Fruit fly (Drosophila melanogaster) whole organism, embryonic: ENCODE results near the gene Hexim.

Experiments used
- ATbp ChIP-seq: fragments of 200-800 bp; sonication (Bioruptor generic); optimal IDR thresholded peaks from 2 replicates; lab custom pipeline; 2017; ENCODE audit warnings: missing biosample characterization, mild to moderate bottlenecking, missing genetic modification characterization, missing genetic modification reagents
- Asciz ChIP-seq: fragments of 200-800 bp; sonication (Bioruptor generic); optimal IDR thresholded peaks from 2 replicates; lab custom pipeline; 2017; ENCODE audit warnings: missing biosample characterization, mild to moderate bottlenecking, missing genetic modification characterization, missing genetic modification reagents
- CG10147 ChIP-seq: fragments of 200-800 bp; sonication (Bioruptor generic); optimal IDR thresholded peaks from 2 replicates; lab custom pipeline; 2019; ENCODE audit warnings: missing biosample characterization, mild to moderate bottlenecking, missing genetic modification characterization, moderate library complexity
- CG11723 ChIP-seq: fragments of 200-800 bp; sonication (Bioruptor generic); optimal IDR thresholded peaks from 2 replicates; lab custom pipeline; 2017; ENCODE audit warnings: missing biosample characterization, mild to moderate bottlenecking, missing genetic modification characterization
- CG12236 ChIP-seq: fragments of 200-800 bp; sonication (Bioruptor generic); optimal IDR thresholded peaks from 2 replicates; lab custom pipeline; 2016; ENCODE audit warnings: missing biosample characterization, missing genetic modification characterization
- CG14014 ChIP-seq: fragments of 200-800 bp; sonication (Bioruptor generic); IDR thresholded peaks from 2 replicates; pipeline ENCODE4 v1.3.6; 2022; ENCODE audit warnings: missing biosample characterization, missing genetic modification characterization
- CG14860 ChIP-seq: fragments of 200-800 bp; sonication (Bioruptor generic); IDR thresholded peaks from 3 replicates; pipeline ENCODE4 v1.3.6; 2022; ENCODE audit warnings: missing biosample characterization, missing genetic modification characterization; ENCODE audit not compliant: partially characterized antibody
- CG15514 ChIP-seq: fragments of 200-800 bp; sonication (Bioruptor generic); optimal IDR thresholded peaks from 3 replicates; lab custom pipeline; 2017; ENCODE audit warnings: missing biosample characterization, missing genetic modification characterization, mild to moderate bottlenecking, moderate library complexity, missing genetic modification reagents
- CG17568 ChIP-seq: fragments of 200-800 bp; sonication (Bioruptor generic); optimal IDR thresholded peaks from 2 replicates; lab custom pipeline; 2018; ENCODE audit warnings: missing biosample characterization, mild to moderate bottlenecking, missing genetic modification characterization, moderate library complexity
- CG18764 ChIP-seq: fragments of 200-800 bp; sonication (Bioruptor generic); optimal IDR thresholded peaks from 3 replicates; lab custom pipeline; 2016; ENCODE audit warnings: missing biosample characterization, missing genetic modification characterization
- CG2199 ChIP-seq: fragments of 200-800 bp; sonication (Bioruptor generic); IDR thresholded peaks from 3 replicates; pipeline ENCODE4 v1.3.6; 2022; ENCODE audit warnings: missing biosample characterization, missing genetic modification characterization
- CG30403 ChIP-seq: fragments of 200-800 bp; sonication (Bioruptor generic); optimal IDR thresholded peaks from 3 replicates; lab custom pipeline; 2016; ENCODE audit warnings: missing biosample characterization, missing genetic modification characterization
- CG31224 ChIP-seq: fragments of 200-800 bp; sonication (Bioruptor generic); IDR thresholded peaks from 2 replicates; pipeline ENCODE4 v1.3.6; 2022; ENCODE audit warnings: missing biosample characterization, missing genetic modification characterization
- CG3281 ChIP-seq: fragments of 200-800 bp; sonication (Bioruptor generic); optimal IDR thresholded peaks from 3 replicates; lab custom pipeline; 2017; ENCODE audit warnings: missing biosample characterization, mild to moderate bottlenecking, missing genetic modification characterization
- CG3995 ChIP-seq: fragments of 200-800 bp; sonication (Bioruptor generic); optimal IDR thresholded peaks from 3 replicates; lab custom pipeline; 2016; ENCODE audit warnings: missing biosample characterization, missing genetic modification characterization
- CG4328 ChIP-seq: fragments of 200-800 bp; sonication (Bioruptor generic); optimal IDR thresholded peaks from 3 replicates; lab custom pipeline; 2017; ENCODE audit warnings: missing biosample characterization, missing genetic modification reagents, missing genetic modification characterization
- CG6175 ChIP-seq: fragments of 200-800 bp; sonication (Bioruptor generic); IDR thresholded peaks from 3 replicates; pipeline ENCODE4 v1.3.6; 2022; ENCODE audit warnings: missing biosample characterization, missing genetic modification characterization
- CG6765 ChIP-seq: fragments of 200-800 bp; sonication (Bioruptor generic); optimal IDR thresholded peaks from 3 replicates; lab custom pipeline; 2017; ENCODE audit warnings: missing biosample characterization, mild to moderate bottlenecking, missing genetic modification characterization
- CG7357 ChIP-seq: fragments of 200-800 bp; sonication (Bioruptor generic); IDR thresholded peaks from 3 replicates; pipeline ENCODE4 v1.3.6; 2022; ENCODE audit warnings: missing biosample characterization, missing genetic modification characterization
- CG8290 ChIP-seq, 3 experiments: fragments of 200-800 bp; sonication (Bioruptor generic); optimal IDR thresholded peaks; 2 replicates each; lab custom pipeline; 2016 to 2019; ENCODE audit warnings: missing biosample characterization in 3 of 3, missing genetic modification characterization in 3 of 3, mild to moderate bottlenecking in 2 of 3, moderate library complexity in 1 of 3
- CG8944 ChIP-seq: fragments of 200-800 bp; sonication (Bioruptor generic); optimal IDR thresholded peaks from 3 replicates; lab custom pipeline; 2016; ENCODE audit warnings: missing biosample characterization, missing genetic modification characterization
- Deaf1 ChIP-seq: fragments of 200-800 bp; optimal IDR thresholded peaks from 3 replicates; lab custom pipeline; 2019; ENCODE audit warnings: missing biosample characterization, mild to moderate bottlenecking, missing genetic modification characterization, moderate library complexity
- Fer1 ChIP-seq: fragments of 200-800 bp; sonication (Bioruptor generic); optimal IDR thresholded peaks from 2 replicates; lab custom pipeline; 2017; ENCODE audit warnings: missing biosample characterization, mild to moderate bottlenecking, missing genetic modification characterization
- Hand ChIP-seq: fragments of 200-800 bp; sonication (Bioruptor generic); optimal IDR thresholded peaks from 2 replicates; lab custom pipeline; 2017; ENCODE audit warnings: mild to moderate bottlenecking, missing biosample characterization, missing genetic modification reagents, missing genetic modification characterization
- Hmr ChIP-seq: fragments of 200-800 bp; sonication (Bioruptor generic); optimal IDR thresholded peaks from 3 replicates; lab custom pipeline; 2017; ENCODE audit warnings: mild to moderate bottlenecking, missing biosample characterization, missing genetic modification reagents, missing genetic modification characterization
- NC2β ChIP-seq: fragments of 200-800 bp; sonication (Bioruptor generic); optimal IDR thresholded peaks from 2 replicates; lab custom pipeline; 2016; ENCODE audit warnings: missing biosample characterization, missing genetic modification characterization
- NK7.1 ChIP-seq: fragments of 200-800 bp; sonication (Bioruptor generic); optimal IDR thresholded peaks from 3 replicates; lab custom pipeline; 2016; ENCODE audit warnings: missing biosample characterization, missing genetic modification characterization
- Nf-YC ChIP-seq: fragments of 200-800 bp; optimal IDR thresholded peaks from 3 replicates; lab custom pipeline; 2019; ENCODE audit warnings: missing biosample characterization, mild to moderate bottlenecking, missing genetic modification characterization, moderate library complexity
- Poxn ChIP-seq: fragments of 200-800 bp; sonication (Bioruptor generic); IDR thresholded peaks from 2 replicates; pipeline ENCODE4 v1.3.6; 2022; ENCODE audit warnings: missing biosample characterization, missing genetic modification characterization
- Ravus ChIP-seq: fragments of 200-800 bp; sonication (Bioruptor generic); IDR thresholded peaks from 2 replicates; pipeline ENCODE4 v1.3.6; 2022; ENCODE audit warnings: missing biosample characterization, missing genetic modification characterization
- Rx ChIP-seq: fragments of 200-800 bp; sonication (Bioruptor generic); IDR thresholded peaks from 2 replicates; pipeline ENCODE4 v1.3.6; 2022; ENCODE audit warnings: missing biosample characterization, missing genetic modification characterization
- Tbp ChIP-seq: fragments of >200 bp; optimal IDR thresholded peaks from 2 replicates; lab custom pipeline; 2018; ENCODE audit warnings: missing biosample characterization, missing genetic modification characterization
- Usf ChIP-seq: fragments of 200-800 bp; sonication (Bioruptor generic); optimal IDR thresholded peaks from 2 replicates; lab custom pipeline; 2017; ENCODE audit warnings: missing genotype, missing biosample characterization, missing genetic modification characterization
- Vsx1 ChIP-seq: fragments of 200-800 bp; sonication (Bioruptor generic); optimal IDR thresholded peaks from 2 replicates; lab custom pipeline; 2017; ENCODE audit warnings: missing biosample characterization, mild to moderate bottlenecking, missing genetic modification characterization, missing genetic modification reagents
- ab ChIP-seq: fragments of 200-800 bp; sonication (Bioruptor generic); optimal IDR thresholded peaks from 2 replicates; lab custom pipeline; 2016; ENCODE audit warnings: missing biosample characterization, missing genetic modification characterization
- ara ChIP-seq: fragments of 200-800 bp; sonication (Bioruptor generic); IDR thresholded peaks from 2 replicates; pipeline ENCODE4 v1.3.6; 2022; ENCODE audit warnings: missing biosample characterization, missing genetic modification characterization
- az2 ChIP-seq: fragments of 200-800 bp; sonication (Bioruptor generic); optimal IDR thresholded peaks from 3 replicates; lab custom pipeline; 2016; ENCODE audit warnings: missing biosample characterization, missing genetic modification characterization
- chn ChIP-seq: fragments of 200-800 bp; sonication (Bioruptor generic); optimal IDR thresholded peaks from 2 replicates; lab custom pipeline; 2016; ENCODE audit warnings: missing biosample characterization, missing genetic modification characterization
- dimm ChIP-seq: fragments of 200-800 bp; sonication (Bioruptor generic); IDR thresholded peaks from 2 replicates; pipeline ENCODE4 v1.3.6; 2022; ENCODE audit warnings: missing biosample characterization, missing genetic modification characterization
- en ChIP-seq: fragments of 200-800 bp; sonication (Bioruptor generic); optimal IDR thresholded peaks from 2 replicates; lab custom pipeline; 2016; ENCODE audit warnings: missing biosample characterization, missing genetic modification characterization
- eve ChIP-seq, 2 experiments: fragments of >200 bp; optimal IDR thresholded peaks; 2 replicates each; lab custom pipeline; 2017; ENCODE audit warnings: missing biosample characterization in 2 of 2, missing genetic modification characterization in 2 of 2
- gt ChIP-seq: fragments of 200-800 bp; sonication (Bioruptor generic); IDR thresholded peaks from 2 replicates; pipeline ENCODE4 v1.3.6; 2022; ENCODE audit warnings: missing biosample characterization, missing genetic modification characterization
- ham ChIP-seq: fragments of 200-800 bp; sonication (Bioruptor generic); IDR thresholded peaks from 2 replicates; pipeline ENCODE4 v1.3.6; 2022; ENCODE audit warnings: missing biosample characterization, missing genetic modification characterization
- her ChIP-seq: fragments of 200-800 bp; sonication (Bioruptor generic); optimal IDR thresholded peaks from 2 replicates; lab custom pipeline; 2016; ENCODE audit warnings: missing biosample characterization, missing genetic modification characterization
- lola ChIP-seq, 3 experiments: fragments of >200 bp in 2 of 3; fragments of 200-800 bp in 1 of 3; sonication (Bioruptor generic) in 1 of 3; optimal IDR thresholded peaks; 2 replicates each; lab custom pipeline; 2017 to 2019; ENCODE audit warnings: missing biosample characterization in 3 of 3, missing genetic modification characterization in 3 of 3, mild to moderate bottlenecking in 1 of 3, moderate library complexity in 1 of 3
- maf-S ChIP-seq: fragments of 200-800 bp; sonication (Bioruptor generic); optimal IDR thresholded peaks from 2 replicates; lab custom pipeline; 2016; ENCODE audit warnings: missing biosample characterization, missing genetic modification characterization
- mam ChIP-seq: fragments of 200-800 bp; sonication (Bioruptor generic); optimal IDR thresholded peaks from 3 replicates; lab custom pipeline; 2016; ENCODE audit warnings: missing biosample characterization, missing genetic modification characterization
- nerfin-2 ChIP-seq: fragments of 200-800 bp; sonication (Bioruptor generic); IDR thresholded peaks from 2 replicates; pipeline ENCODE4 v1.3.6; 2022; ENCODE audit warnings: missing biosample characterization, missing genetic modification characterization; ENCODE audit not compliant: partially characterized antibody
- oc ChIP-seq: fragments of 200-800 bp; sonication (Bioruptor generic); optimal IDR thresholded peaks from 2 replicates; lab custom pipeline; 2018; ENCODE audit warnings: missing biosample characterization, mild to moderate bottlenecking, missing genetic modification characterization, moderate library complexity
- sd ChIP-seq: fragments of 200-800 bp; sonication (Bioruptor generic); optimal IDR thresholded peaks from 3 replicates; lab custom pipeline; 2018; ENCODE audit warnings: missing biosample characterization, mild to moderate bottlenecking, missing genetic modification characterization, moderate library complexity
- ssp ChIP-seq: fragments of 200-800 bp; sonication (Bioruptor generic); IDR thresholded peaks from 2 replicates; pipeline ENCODE4 v1.3.6; 2022; ENCODE audit warnings: missing biosample characterization, missing genetic modification characterization
- stwl ChIP-seq: fragments of 200-800 bp; sonication (Bioruptor generic); optimal IDR thresholded peaks from 3 replicates; lab custom pipeline; 2018; ENCODE audit warnings: missing biosample characterization, mild to moderate bottlenecking, missing genetic modification characterization, moderate library complexity

The Hexim gene

DNA sequence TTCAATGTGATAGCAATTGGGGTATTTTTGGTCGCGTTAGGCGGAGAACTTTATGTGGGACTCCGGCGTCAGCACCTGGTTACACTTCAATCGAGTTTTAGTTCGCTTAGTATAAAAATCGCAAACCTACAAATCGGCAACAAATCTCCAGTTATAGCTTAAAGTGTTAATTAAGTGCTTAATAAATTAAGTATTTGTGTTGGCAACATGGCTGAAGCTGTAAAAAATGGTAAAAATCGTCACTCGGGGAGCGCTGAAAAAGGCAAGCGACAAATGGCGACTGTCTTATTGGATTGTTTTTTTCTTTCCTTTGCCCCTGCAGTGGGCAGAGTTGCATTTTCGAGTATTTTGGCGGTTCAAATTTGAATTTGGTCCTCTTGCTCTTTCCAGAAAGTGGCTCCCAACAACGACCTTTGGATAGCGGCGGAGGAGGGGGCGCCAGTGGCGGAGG, at the start of gene Hexim (continued):
- TF ChIP-seq CG12236 (GFP tag; lab: Kevin White, UChicago): no peak
- TF ChIP-seq ham (GFP tag; lab: Robert Waterston, UW): no peak
- no peak for TF ChIP-seq CG8290 (GFP tag; optimal IDR thresholded peaks at IDR 0.05; lab: Kevin White, UChicago)
- TF ChIP-seq CG8290 (tag; optimal IDR thresholded peaks at IDR 0.05; lab: Kevin White, UChicago): no peak
- TF ChIP-seq CG31224 (GFP tag; lab: Robert Waterston, UW): no peak
- no peak for TF ChIP-seq gt (GFP tag; lab: Robert Waterston, UW)
- TF ChIP-seq Fer1 (GFP tag; lab: Kevin White, UChicago): peak; percentile 58
- TF ChIP-seq CG30403 (GFP tag; lab: Kevin White, UChicago): no peak
- no peak for TF ChIP-seq CG8944 (GFP tag; lab: Kevin White, UChicago)
- TF ChIP-seq CG15514 (GFP tag; lab: Kevin White, UChicago): peak; percentile 70
- TF ChIP-seq her (GFP tag; lab: Kevin White, UChicago): no peak
- TF ChIP-seq CG3995: no peak
- no peak for TF ChIP-seq Hmr
- no peak for TF ChIP-seq CG6175
- TF ChIP-seq Poxn (GFP tag; lab: Robert Waterston, UW): no peak
- no peak for TF ChIP-seq lola (GFP tag; optimal IDR thresholded peaks at IDR 0.05; lab: Kevin White, UChicago)
- no peak for TF ChIP-seq CG3281 (GFP tag; lab: Kevin White, UChicago)
- no peak for TF ChIP-seq Tbp
- no peak for TF ChIP-seq chn (GFP tag; lab: Kevin White, UChicago)
- TF ChIP-seq Ravus: no peak
- no peak for TF ChIP-seq CG7357 (GFP tag; lab: Robert Waterston, UW)
- TF ChIP-seq Nf-YC (tag; lab: Kevin White, UChicago): peak; percentile 75
- TF ChIP-seq Vsx1: no peak
- no peak for TF ChIP-seq CG6765 (GFP tag; lab: Kevin White, UChicago)
- no peak for TF ChIP-seq az2 (GFP tag; lab: Kevin White, UChicago)
- TF ChIP-seq Hand (GFP tag; lab: Kevin White, UChicago): no peak
- no peak for TF ChIP-seq sd (tag; lab: Kevin White, UChicago)
- no peak for TF ChIP-seq CG4328
- no peak for TF ChIP-seq CG14860 (GFP tag; lab: Robert Waterston, UW)
- no peak for TF ChIP-seq CG11723 (GFP tag; lab: Kevin White, UChicago)
- no peak for TF ChIP-seq CG2199 (GFP tag; lab: Robert Waterston, UW)
- no peak for TF ChIP-seq CG17568 (GFP tag; lab: Kevin White, UChicago)
- TF ChIP-seq nerfin-2 (GFP tag; lab: Robert Waterston, UW): no peak
- no peak for TF ChIP-seq ara (GFP tag; lab: Robert Waterston, UW)
- peak; percentile 44 for TF ChIP-seq stwl (tag; lab: Kevin White, UChicago)
- no peak for TF ChIP-seq maf-S (GFP tag; lab: Kevin White, UChicago)
- TF ChIP-seq Deaf1 (tag; lab: Kevin White, UChicago): no peak
- no peak for TF ChIP-seq dimm (GFP tag; lab: Robert Waterston, UW)
- no peak for TF ChIP-seq ssp (GFP tag; lab: Robert Waterston, UW)
- no peak for TF ChIP-seq ab (GFP tag; lab: Kevin White, UChicago)
- TF ChIP-seq ATbp (GFP tag; lab: Kevin White, UChicago): no peak
- no peak for TF ChIP-seq mam (GFP tag; lab: Kevin White, UChicago)
- no peak for TF ChIP-seq NK7.1 (GFP tag; lab: Kevin White, UChicago)
- TF ChIP-seq Rx (GFP tag; lab: Robert Waterston, UW): no peak
- no peak for TF ChIP-seq eve (GFP tag; optimal IDR thresholded peaks at IDR 0.05; lab: Kevin White, UChicago)
- TF ChIP-seq CG14014 (GFP tag; lab: Robert Waterston, UW): no peak
- TF ChIP-seq oc (tag; lab: Kevin White, UChicago): no peak
- no peak for TF ChIP-seq CG18764
- no peak for TF ChIP-seq CG10147 (GFP tag; lab: Kevin White, UChicago)
- TF ChIP-seq Usf (GFP tag; lab: Kevin White, UChicago): no peak
- TF ChIP-seq Asciz: no peak
- no peak for TF ChIP-seq NC2β
- TF ChIP-seq en: no peak
